Fruit fly (Drosophila melanogaster) whole organism, embryonic: ENCODE results near the gene how.
A peak's percentile ranks its signal among the peaks of the same experiment; 100 is the strongest.

Experiments used
- Ada2b ChIP-seq: fragments of 200-800 bp; sonication (Bioruptor generic); IDR thresholded peaks from 2 replicates; pipeline ENCODE4 v1.3.6; 2022; ENCODE audit warnings: missing biosample characterization, missing genetic modification characterization
- Asciz ChIP-seq: fragments of 200-800 bp; sonication (Bioruptor generic); optimal IDR thresholded peaks from 2 replicates; lab custom pipeline; 2017; ENCODE audit warnings: missing biosample characterization, mild to moderate bottlenecking, missing genetic modification characterization, missing genetic modification reagents
- Atf-2 ChIP-seq: fragments of 200-800 bp; sonication (Bioruptor generic); optimal IDR thresholded peaks from 2 replicates; lab custom pipeline; 2016; ENCODE audit warnings: missing biosample characterization, missing genetic modification characterization
- CG10267 ChIP-seq: fragments of 200-800 bp; sonication (Bioruptor generic); optimal IDR thresholded peaks from 2 replicates; lab custom pipeline; 2018; ENCODE audit warnings: missing biosample characterization, mild to moderate bottlenecking, missing genetic modification characterization, moderate library complexity
- CG10565 ChIP-seq: fragments of 200-800 bp; sonication (Bioruptor generic); optimal IDR thresholded peaks from 3 replicates; lab custom pipeline; 2016; ENCODE audit warnings: missing biosample characterization, mild to moderate bottlenecking, missing genetic modification characterization
- CG11247 ChIP-seq: fragments of 200-800 bp; sonication (Bioruptor generic); IDR thresholded peaks from 2 replicates; pipeline ENCODE4 v1.3.6; 2022; ENCODE audit warnings: missing biosample characterization, missing genetic modification characterization
- CG12744 ChIP-seq: fragments of 200-800 bp; sonication (Bioruptor generic); optimal IDR thresholded peaks from 2 replicates; lab custom pipeline; 2016; ENCODE audit warnings: missing biosample characterization, missing genetic modification characterization
- CG13894 ChIP-seq: fragments of 200-800 bp; sonication (Bioruptor generic); optimal IDR thresholded peaks from 3 replicates; lab custom pipeline; 2018; ENCODE audit warnings: missing biosample characterization, mild to moderate bottlenecking, missing genetic modification characterization, moderate library complexity
- CG14710 ChIP-seq: fragments of 200-800 bp; sonication (Bioruptor generic); optimal IDR thresholded peaks from 3 replicates; lab custom pipeline; 2019; ENCODE audit warnings: missing biosample characterization, mild to moderate bottlenecking, missing genetic modification characterization, moderate library complexity
- CG15011 ChIP-seq: fragments of 200-800 bp; sonication (Bioruptor generic); optimal IDR thresholded peaks from 3 replicates; lab custom pipeline; 2018; ENCODE audit warnings: missing biosample characterization, mild to moderate bottlenecking, missing genetic modification characterization
- CG1603 ChIP-seq: fragments of 200-800 bp; sonication (Bioruptor generic); optimal IDR thresholded peaks from 2 replicates; lab custom pipeline; 2019; ENCODE audit warnings: missing biosample characterization, mild to moderate bottlenecking, missing genetic modification characterization, moderate library complexity
- CG1647 ChIP-seq: fragments of 200-800 bp; sonication (Bioruptor generic); optimal IDR thresholded peaks from 3 replicates; lab custom pipeline; 2016; ENCODE audit warnings: missing biosample characterization, missing genetic modification characterization
- CG17829 ChIP-seq: fragments of 200-800 bp; optimal IDR thresholded peaks from 2 replicates; lab custom pipeline; 2019; ENCODE audit warnings: missing biosample characterization, mild to moderate bottlenecking, missing genetic modification characterization, moderate library complexity
- CG1832 ChIP-seq: fragments of 200-800 bp; sonication (Bioruptor generic); optimal IDR thresholded peaks from 2 replicates; lab custom pipeline; 2017; ENCODE audit warnings: missing biosample characterization, mild to moderate bottlenecking, missing genetic modification characterization, inconsistent platforms
- CG18599 ChIP-seq: fragments of 200-800 bp; sonication (Bioruptor generic); optimal IDR thresholded peaks from 3 replicates; lab custom pipeline; 2017; ENCODE audit warnings: missing biosample characterization, missing genetic modification characterization, mild to moderate bottlenecking, moderate library complexity, missing genetic modification reagents
- CG2712 ChIP-seq: fragments of 200-800 bp; optimal IDR thresholded peaks from 3 replicates; lab custom pipeline; 2019; ENCODE audit warnings: missing biosample characterization, mild to moderate bottlenecking, missing genetic modification characterization, moderate library complexity
- CG30020 ChIP-seq: fragments of 200-800 bp; optimal IDR thresholded peaks from 2 replicates; lab custom pipeline; 2019; ENCODE audit warnings: missing biosample characterization, mild to moderate bottlenecking, missing genetic modification characterization, moderate library complexity
- CG34376 ChIP-seq: fragments of 200-800 bp; sonication (Bioruptor generic); optimal IDR thresholded peaks from 2 replicates; lab custom pipeline; 2018; ENCODE audit warnings: missing biosample characterization, mild to moderate bottlenecking, missing genetic modification characterization
- CG3838 ChIP-seq: fragments of 200-800 bp; sonication (Bioruptor generic); optimal IDR thresholded peaks from 3 replicates; lab custom pipeline; 2016; ENCODE audit warnings: missing biosample characterization, missing genetic modification characterization
- CG42726 ChIP-seq: fragments of 200-800 bp; sonication (Bioruptor generic); IDR thresholded peaks from 2 replicates; pipeline ENCODE4 v1.3.6; 2022; ENCODE audit warnings: missing biosample characterization, missing genetic modification characterization; ENCODE audit not compliant: partially characterized antibody
- CG7839 ChIP-seq: fragments of 200-800 bp; sonication (Bioruptor generic); optimal IDR thresholded peaks from 3 replicates; lab custom pipeline; 2018; ENCODE audit warnings: missing biosample characterization, mild to moderate bottlenecking, missing genetic modification characterization, moderate library complexity
- Gug ChIP-seq: fragments of 200-800 bp; sonication (Bioruptor generic); IDR thresholded peaks from 4 replicates; pipeline ENCODE4 v1.3.6; 2022; ENCODE audit warnings: missing biosample characterization, missing genetic modification characterization
- MTF-1 ChIP-seq: fragments of 200-800 bp; sonication (Bioruptor generic); optimal IDR thresholded peaks from 2 replicates; lab custom pipeline; 2018; ENCODE audit warnings: missing biosample characterization, mild to moderate bottlenecking, missing genetic modification characterization, borderline replicate concordance
- Med ChIP-seq: fragments of 200-800 bp; sonication (Bioruptor generic); peaks from one replicate; lab custom pipeline; 2016; ENCODE audit warnings: missing biosample characterization, missing genetic modification characterization, mild to moderate bottlenecking, inconsistent platforms, moderate library complexity
- NK7.1 ChIP-seq: fragments of 200-800 bp; sonication (Bioruptor generic); optimal IDR thresholded peaks from 3 replicates; lab custom pipeline; 2016; ENCODE audit warnings: missing biosample characterization, missing genetic modification characterization
- Opbp ChIP-seq: fragments of 200-800 bp; sonication (Bioruptor generic); IDR thresholded peaks from 3 replicates; pipeline ENCODE4 v1.3.6; 2022; ENCODE audit warnings: missing biosample characterization, missing genetic modification characterization; ENCODE audit not compliant: partially characterized antibody
- Pdp1 ChIP-seq, 2 experiments: fragments of 200-800 bp; sonication (Bioruptor generic); optimal IDR thresholded peaks; 3 replicates each; lab custom pipeline; 2016; ENCODE audit warnings: missing biosample characterization in 2 of 2, missing genetic modification characterization in 2 of 2, mild to moderate bottlenecking in 1 of 2, moderate library complexity in 1 of 2
- Rx ChIP-seq: fragments of 200-800 bp; sonication (Bioruptor generic); IDR thresholded peaks from 2 replicates; pipeline ENCODE4 v1.3.6; 2022; ENCODE audit warnings: missing biosample characterization, missing genetic modification characterization
- Side ChIP-seq: fragments of 200-800 bp; sonication (Bioruptor generic); optimal IDR thresholded peaks from 2 replicates; lab custom pipeline; 2016; ENCODE audit warnings: missing biosample characterization, missing genetic modification characterization
- Sin3A ChIP-seq: fragments of >200 bp; optimal IDR thresholded peaks from 2 replicates; lab custom pipeline; 2018
- Spps ChIP-seq: fragments of 200-800 bp; sonication (Bioruptor generic); optimal IDR thresholded peaks from 2 replicates; lab custom pipeline; 2018; ENCODE audit warnings: missing biosample characterization, mild to moderate bottlenecking, missing genetic modification characterization
- Tbp ChIP-seq: fragments of >200 bp; optimal IDR thresholded peaks from 2 replicates; lab custom pipeline; 2018; ENCODE audit warnings: missing biosample characterization, missing genetic modification characterization
- ab ChIP-seq: fragments of 200-800 bp; sonication (Bioruptor generic); optimal IDR thresholded peaks from 2 replicates; lab custom pipeline; 2016; ENCODE audit warnings: missing biosample characterization, missing genetic modification characterization
- ac ChIP-seq: fragments of 200-800 bp; sonication (Bioruptor generic); optimal IDR thresholded peaks from 3 replicates; lab custom pipeline; 2017; ENCODE audit warnings: missing biosample characterization, mild to moderate bottlenecking, missing genetic modification characterization
- ase ChIP-seq: fragments of 200-800 bp; sonication (Bioruptor generic); IDR thresholded peaks from 3 replicates; pipeline ENCODE4 v1.3.6; 2022; ENCODE audit warnings: missing biosample characterization, missing genetic modification characterization
- bcd ChIP-seq: fragments of 200-800 bp; sonication (Bioruptor generic); optimal IDR thresholded peaks from 2 replicates; lab custom pipeline; 2017; ENCODE audit warnings: missing biosample characterization, mild to moderate bottlenecking, missing genetic modification characterization
- cas ChIP-seq: fragments of 200-800 bp; sonication (Bioruptor generic); IDR thresholded peaks from 2 replicates; pipeline ENCODE4 v1.3.6; 2022; ENCODE audit warnings: missing biosample characterization, missing genetic modification characterization
- crp ChIP-seq, 2 experiments: fragments of 200-800 bp; sonication (Bioruptor generic); optimal IDR thresholded peaks; 2 replicates in 1 of 2; 3 replicates in 1 of 2; lab custom pipeline; 2017; ENCODE audit warnings: missing biosample characterization in 2 of 2, missing genetic modification characterization in 2 of 2, mild to moderate bottlenecking in 1 of 2, moderate library complexity in 1 of 2
- dpn ChIP-seq, 2 experiments: fragments of 200-800 bp; sonication (Bioruptor generic); optimal IDR thresholded peaks; 3 replicates each; lab custom pipeline; 2016; ENCODE audit warnings: missing biosample characterization in 2 of 2, missing genetic modification characterization in 2 of 2
- ems ChIP-seq: fragments of 200-800 bp; sonication (Bioruptor generic); optimal IDR thresholded peaks from 3 replicates; lab custom pipeline; 2016; ENCODE audit warnings: missing biosample characterization, missing genetic modification characterization
- exex ChIP-seq: fragments of 200-800 bp; sonication (Bioruptor generic); optimal IDR thresholded peaks from 4 replicates; lab custom pipeline; 2018; ENCODE audit warnings: missing biosample characterization, mild to moderate bottlenecking, missing genetic modification characterization, moderate library complexity
- grau ChIP-seq: fragments of 200-800 bp; optimal IDR thresholded peaks from 3 replicates; lab custom pipeline; 2019; ENCODE audit warnings: missing biosample characterization, mild to moderate bottlenecking, missing genetic modification characterization, moderate library complexity
- gt ChIP-seq: fragments of 200-800 bp; sonication (Bioruptor generic); IDR thresholded peaks from 2 replicates; pipeline ENCODE4 v1.3.6; 2022; ENCODE audit warnings: missing biosample characterization, missing genetic modification characterization
- jing ChIP-seq: fragments of 200-800 bp; sonication (Bioruptor generic); optimal IDR thresholded peaks from 2 replicates; lab custom pipeline; 2018; ENCODE audit warnings: missing biosample characterization, mild to moderate bottlenecking, missing genetic modification characterization
- lab ChIP-seq: fragments of 200-800 bp; sonication (Bioruptor generic); optimal IDR thresholded peaks from 3 replicates; lab custom pipeline; 2017; ENCODE audit warnings: missing biosample characterization, missing genetic modification characterization, mild to moderate bottlenecking, moderate library complexity, missing genetic modification reagents
- org-1 ChIP-seq: fragments of 200-800 bp; sonication (Bioruptor generic); optimal IDR thresholded peaks from 2 replicates; lab custom pipeline; 2017; ENCODE audit warnings: missing biosample characterization, missing genetic modification characterization
- pros ChIP-seq: fragments of 200-800 bp; sonication (Bioruptor generic); optimal IDR thresholded peaks from 3 replicates; lab custom pipeline; 2019; ENCODE audit warnings: missing biosample characterization, mild to moderate bottlenecking, missing genetic modification characterization, moderate library complexity
- psq ChIP-seq: fragments of 200-800 bp; sonication (Bioruptor generic); optimal IDR thresholded peaks from 2 replicates; lab custom pipeline; 2017; ENCODE audit warnings: missing biosample characterization, missing genetic modification characterization
- pum ChIP-seq: fragments of 200-800 bp; sonication (Bioruptor generic); optimal IDR thresholded peaks from 2 replicates; lab custom pipeline; 2016; ENCODE audit warnings: missing biosample characterization, missing genetic modification characterization
- ssp ChIP-seq: fragments of 200-800 bp; sonication (Bioruptor generic); IDR thresholded peaks from 2 replicates; pipeline ENCODE4 v1.3.6; 2022; ENCODE audit warnings: missing biosample characterization, missing genetic modification characterization

The how gene

DNA sequence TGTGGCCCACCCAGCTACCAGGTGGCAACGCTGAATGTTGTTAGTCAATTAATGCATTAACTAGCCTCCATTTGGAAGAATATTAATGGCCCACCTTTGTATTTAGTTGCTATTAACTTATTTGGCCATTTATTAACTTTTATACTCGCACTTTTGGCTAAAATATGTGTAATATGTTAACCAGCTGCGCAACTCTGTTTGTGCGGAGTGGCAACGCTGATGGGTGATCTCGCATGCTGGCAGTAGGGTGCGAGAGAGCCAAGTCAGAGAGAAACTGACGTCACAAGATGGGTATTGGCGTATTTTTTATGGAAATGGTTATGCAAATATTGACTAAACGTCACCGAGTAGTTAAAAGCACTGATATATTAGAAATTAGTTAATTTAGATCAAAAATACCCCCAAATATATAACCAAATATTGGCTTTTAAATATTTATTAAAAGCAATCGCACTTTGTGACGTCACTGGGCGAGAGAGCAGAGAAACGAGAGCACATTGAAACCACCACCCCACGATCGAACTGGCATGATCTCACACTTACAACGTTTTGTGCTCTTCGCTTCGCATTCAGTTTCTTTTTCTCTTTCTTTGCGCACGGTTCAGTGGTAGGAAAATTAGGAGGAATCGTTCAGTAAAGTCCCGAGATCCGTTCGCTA, at the start of gene how:
how (plus strand) TSS at position 567 of the 658 bp plus-strand sequence.
- TF ChIP-seq Asciz (GFP tag; lab: Kevin White, UChicago) (peak; percentile 9), CG7839 (tag; lab: Kevin White, UChicago) (no peak), CG18599 (peak; percentile 31), crp (GFP tag; optimal IDR thresholded peaks at IDR 0.05; lab: Kevin White, UChicago) (peak in 1 of 2 experiments; percentile 45), exex (tag; lab: Kevin White, UChicago) (peak; percentile 18), Ada2b (GFP tag; lab: Robert Waterston, UW) (no peak), NK7.1 (GFP tag; lab: Kevin White, UChicago) (peak; percentile 8), grau (peak; percentile 6), CG15011 (GFP tag; lab: Kevin White, UChicago) (no peak), Opbp (GFP tag; lab: Robert Waterston, UW) (0 out of 3 replicates have a peak, but pooled peaks have one; percentile 32), bcd (no peak), ase (GFP tag; lab: Robert Waterston, UW) (no peak), CG12744 (GFP tag; lab: Kevin White, UChicago) (no peak), CG34376 (GFP tag; lab: Kevin White, UChicago) (peak; percentile 11), CG30020 (tag; lab: Kevin White, UChicago) (peak; percentile 22), Gug (GFP tag; lab: Robert Waterston, UW) (no peak), dpn (GFP tag; optimal IDR thresholded peaks at IDR 0.05; lab: Kevin White, UChicago) (peak in 1 of 2 experiments; percentile 30), ssp (GFP tag; lab: Robert Waterston, UW) (no peak), ab (GFP tag; lab: Kevin White, UChicago) (no peak), ems (GFP tag; lab: Kevin White, UChicago) (no peak), CG10267 (tag; lab: Kevin White, UChicago) (peak; percentile 40), pum (GFP tag; lab: Kevin White, UChicago) (no peak), CG1647 (GFP tag; lab: Kevin White, UChicago) (no peak), CG13894 (tag; lab: Kevin White, UChicago) (peak; percentile 33), jing (no peak), org-1 (GFP tag; lab: Kevin White, UChicago) (no peak), CG2712 (tag; lab: Kevin White, UChicago) (no peak), CG11247 (no peak), CG42726 (GFP tag; lab: Robert Waterston, UW) (0 out of 2 replicates have a peak, but pooled peaks have one; percentile 3), Rx (GFP tag; lab: Robert Waterston, UW) (no peak), CG17829 (tag; lab: Kevin White, UChicago) (peak; percentile 34), CG14710 (peak; percentile 65), Atf-2 (GFP tag; lab: Kevin White, UChicago) (peak; percentile 19), Sin3A (lab: Kevin White, UChicago) (peak; percentile 90), Tbp (GFP tag; lab: Kevin White, UChicago) (no peak), Pdp1 (GFP tag; optimal IDR thresholded peaks at IDR 0.05; lab: Kevin White, UChicago) (peak; percentile 32 to 33), lab (GFP tag; lab: Kevin White, UChicago) (peak; percentile 36), MTF-1 (GFP tag; lab: Kevin White, UChicago) (peak; percentile 91), gt (GFP tag; lab: Robert Waterston, UW) (no peak), ac (GFP tag; lab: Kevin White, UChicago) (no peak), psq (GFP tag; lab: Kevin White, UChicago) (peak; percentile 7), CG1832 (GFP tag; lab: Kevin White, UChicago) (no peak), Spps (peak; percentile 1), cas (no peak), CG1603 (tag; lab: Kevin White, UChicago) (peak; percentile 78), CG3838 (GFP tag; lab: Kevin White, UChicago) (no peak), pros (GFP tag; lab: Kevin White, UChicago) (peak; percentile 46), Side (GFP tag; lab: Kevin White, UChicago) (no peak), CG10565 (GFP tag; lab: Kevin White, UChicago) (no peak), Med (GFP tag; lab: Kevin White, UChicago) (peak; percentile 84)
